Fruit fly (Drosophila melanogaster) whole organism, embryonic: ENCODE data around the gene Notum.
A peak's percentile ranks its signal among the peaks of the same experiment; 100 is the strongest.

ENCODE experiments used
- BtbVII ChIP-seq: fragments of 200-800 bp; sonication (Bioruptor generic); optimal IDR thresholded peaks from 3 replicates; lab custom pipeline; 2017; ENCODE audit warnings: missing biosample characterization, mild to moderate bottlenecking, missing genetic modification characterization
- CG1024 ChIP-seq: fragments of 200-800 bp; sonication (Bioruptor generic); IDR thresholded peaks from 2 replicates; pipeline ENCODE4 v1.3.6; 2022; ENCODE audit warnings: missing biosample characterization, missing genetic modification characterization
- CG10543 ChIP-seq: fragments of 200-800 bp; sonication (Bioruptor generic); optimal IDR thresholded peaks from 3 replicates; lab custom pipeline; 2017; ENCODE audit warnings: missing biosample characterization, mild to moderate bottlenecking, missing genetic modification characterization, moderate library complexity
- CG10979 ChIP-seq: fragments of 200-800 bp; sonication (Bioruptor generic); optimal IDR thresholded peaks from 2 replicates; lab custom pipeline; 2018; ENCODE audit warnings: missing biosample characterization, mild to moderate bottlenecking, missing genetic modification characterization, moderate library complexity
- CG13775 ChIP-seq: fragments of 200-800 bp; sonication (Bioruptor generic); optimal IDR thresholded peaks from 3 replicates; lab custom pipeline; 2017; ENCODE audit warnings: missing biosample characterization, mild to moderate bottlenecking, missing genetic modification characterization
- CG15514 ChIP-seq: fragments of 200-800 bp; sonication (Bioruptor generic); optimal IDR thresholded peaks from 3 replicates; lab custom pipeline; 2017; ENCODE audit warnings: missing biosample characterization, missing genetic modification characterization, mild to moderate bottlenecking, moderate library complexity, missing genetic modification reagents
- CG16815 ChIP-seq: fragments of 200-800 bp; sonication (Bioruptor generic); optimal IDR thresholded peaks from 3 replicates; lab custom pipeline; 2017; ENCODE audit warnings: missing biosample characterization, mild to moderate bottlenecking, missing genetic modification characterization
- CG17361 ChIP-seq: fragments of 200-800 bp; sonication (Bioruptor generic); IDR thresholded peaks from 3 replicates; pipeline ENCODE4 v1.3.6; 2022; ENCODE audit warnings: missing biosample characterization, missing genetic modification characterization
- CG17385 ChIP-seq: fragments of 200-800 bp; sonication (Bioruptor generic); optimal IDR thresholded peaks from 3 replicates; lab custom pipeline; 2018; ENCODE audit warnings: missing biosample characterization, mild to moderate bottlenecking, missing genetic modification characterization
- CG17802 ChIP-seq: fragments of 200-800 bp; sonication (Bioruptor generic); optimal IDR thresholded peaks from 2 replicates; lab custom pipeline; 2018; ENCODE audit warnings: missing biosample characterization, mild to moderate bottlenecking, missing genetic modification characterization, moderate library complexity
- CG18262 ChIP-seq: fragments of 200-800 bp; optimal IDR thresholded peaks from 3 replicates; lab custom pipeline; 2019; ENCODE audit warnings: missing biosample characterization, mild to moderate bottlenecking, missing genetic modification characterization, moderate library complexity
- CG18476 ChIP-seq: fragments of 200-800 bp; sonication (Bioruptor generic); optimal IDR thresholded peaks from 2 replicates; lab custom pipeline; 2016; ENCODE audit warnings: missing biosample characterization, mild to moderate bottlenecking, missing genetic modification characterization
- CG18619 ChIP-seq: fragments of 200-800 bp; sonication (Bioruptor generic); optimal IDR thresholded peaks from 3 replicates; lab custom pipeline; 2017; ENCODE audit warnings: missing biosample characterization, mild to moderate bottlenecking, missing genetic modification characterization
- CG18764 ChIP-seq: fragments of 200-800 bp; sonication (Bioruptor generic); optimal IDR thresholded peaks from 3 replicates; lab custom pipeline; 2016; ENCODE audit warnings: missing biosample characterization, missing genetic modification characterization
- CG2712 ChIP-seq: fragments of 200-800 bp; optimal IDR thresholded peaks from 3 replicates; lab custom pipeline; 2019; ENCODE audit warnings: missing biosample characterization, mild to moderate bottlenecking, missing genetic modification characterization, moderate library complexity
- CG30403 ChIP-seq: fragments of 200-800 bp; sonication (Bioruptor generic); optimal IDR thresholded peaks from 3 replicates; lab custom pipeline; 2016; ENCODE audit warnings: missing biosample characterization, missing genetic modification characterization
- CG32772 ChIP-seq: fragments of 200-800 bp; sonication (Bioruptor generic); IDR thresholded peaks from 2 replicates; pipeline ENCODE4 v1.3.6; 2022; ENCODE audit warnings: missing biosample characterization, missing genetic modification characterization
- CG3726 ChIP-seq: fragments of 200-800 bp; sonication (Bioruptor generic); IDR thresholded peaks from 3 replicates; pipeline ENCODE4, ENCODE4 v1.3.6; 2022; ENCODE audit warnings: missing biosample characterization, missing genetic modification characterization
- CG6813 ChIP-seq: fragments of 200-800 bp; sonication (Bioruptor generic); optimal IDR thresholded peaks from 2 replicates; lab custom pipeline; 2017; ENCODE audit warnings: missing biosample characterization, missing genetic modification characterization, mild to moderate bottlenecking, moderate library complexity, missing genetic modification reagents
- CG8388 ChIP-seq: fragments of 200-800 bp; sonication (Bioruptor generic); optimal IDR thresholded peaks from 2 replicates; lab custom pipeline; 2019; ENCODE audit warnings: missing biosample characterization, mild to moderate bottlenecking, missing genetic modification characterization, moderate library complexity
- D19A ChIP-seq: fragments of 200-800 bp; optimal IDR thresholded peaks from 3 replicates; lab custom pipeline; 2019; ENCODE audit warnings: missing biosample characterization, mild to moderate bottlenecking, missing genetic modification characterization, moderate library complexity
- Dip3 ChIP-seq: fragments of 200-800 bp; sonication (Bioruptor generic); optimal IDR thresholded peaks from 3 replicates; lab custom pipeline; 2016; ENCODE audit warnings: missing biosample characterization, missing genetic modification characterization
- Fer1 ChIP-seq: fragments of 200-800 bp; sonication (Bioruptor generic); optimal IDR thresholded peaks from 2 replicates; lab custom pipeline; 2017; ENCODE audit warnings: missing biosample characterization, mild to moderate bottlenecking, missing genetic modification characterization
- Gsc ChIP-seq: fragments of 200-800 bp; sonication (Bioruptor generic); IDR thresholded peaks from 2 replicates; pipeline ENCODE4 v1.3.6; 2022; ENCODE audit warnings: missing biosample characterization, missing genetic modification characterization
- HLH54F ChIP-seq: fragments of 200-800 bp; sonication (Bioruptor generic); optimal IDR thresholded peaks from 3 replicates; lab custom pipeline; 2016; ENCODE audit warnings: missing biosample characterization, missing genetic modification characterization
- Hand ChIP-seq: fragments of 200-800 bp; sonication (Bioruptor generic); optimal IDR thresholded peaks from 2 replicates; lab custom pipeline; 2017; ENCODE audit warnings: mild to moderate bottlenecking, missing biosample characterization, missing genetic modification reagents, missing genetic modification characterization
- Hmr ChIP-seq: fragments of 200-800 bp; sonication (Bioruptor generic); optimal IDR thresholded peaks from 3 replicates; lab custom pipeline; 2017; ENCODE audit warnings: mild to moderate bottlenecking, missing biosample characterization, missing genetic modification reagents, missing genetic modification characterization
- Hr39 ChIP-seq: fragments of >200 bp; optimal IDR thresholded peaks from 2 replicates; lab custom pipeline; 2017
- Hr78 ChIP-seq, 2 experiments: fragments of 200-800 bp in 1 of 2; fragments of >200 bp in 1 of 2; sonication (Bioruptor generic) in 1 of 2; optimal IDR thresholded peaks; 2 replicates each; lab custom pipeline; 2017 to 2019; ENCODE audit warnings: missing biosample characterization in 2 of 2, missing genetic modification characterization in 2 of 2, mild to moderate bottlenecking in 1 of 2, moderate library complexity in 1 of 2
- Hsf ChIP-seq: fragments of 200-800 bp; sonication (Bioruptor generic); optimal IDR thresholded peaks from 3 replicates; lab custom pipeline; 2016; ENCODE audit warnings: missing biosample characterization, missing genetic modification characterization
- Lhr ChIP-seq: fragments of 200-800 bp; sonication (Bioruptor generic); optimal IDR thresholded peaks from 3 replicates; lab custom pipeline; 2017; ENCODE audit warnings: mild to moderate bottlenecking, missing biosample characterization, missing genetic modification reagents, missing genetic modification characterization
- Med ChIP-seq: fragments of 200-800 bp; sonication (Bioruptor generic); peaks from one replicate; lab custom pipeline; 2016; ENCODE audit warnings: missing biosample characterization, missing genetic modification characterization, mild to moderate bottlenecking, inconsistent platforms, moderate library complexity
- Sry-β ChIP-seq: fragments of 200-800 bp; sonication (Bioruptor generic); optimal IDR thresholded peaks from 2 replicates; lab custom pipeline; 2018; ENCODE audit warnings: missing biosample characterization, mild to moderate bottlenecking, missing genetic modification characterization, moderate library complexity
- Usf ChIP-seq: fragments of 200-800 bp; sonication (Bioruptor generic); optimal IDR thresholded peaks from 2 replicates; lab custom pipeline; 2017; ENCODE audit warnings: missing genotype, missing biosample characterization, missing genetic modification characterization
- az2 ChIP-seq: fragments of 200-800 bp; sonication (Bioruptor generic); optimal IDR thresholded peaks from 3 replicates; lab custom pipeline; 2016; ENCODE audit warnings: missing biosample characterization, missing genetic modification characterization
- bab2 ChIP-seq: fragments of 200-800 bp; sonication (Bioruptor generic); optimal IDR thresholded peaks from 2 replicates; lab custom pipeline; 2016; ENCODE audit warnings: missing biosample characterization, missing genetic modification characterization
- chn ChIP-seq: fragments of 200-800 bp; sonication (Bioruptor generic); optimal IDR thresholded peaks from 2 replicates; lab custom pipeline; 2016; ENCODE audit warnings: missing biosample characterization, missing genetic modification characterization
- cwo ChIP-seq: fragments of 200-800 bp; sonication (Bioruptor generic); optimal IDR thresholded peaks from 3 replicates; lab custom pipeline; 2017; ENCODE audit warnings: missing biosample characterization, missing genetic modification characterization, mild to moderate bottlenecking, moderate library complexity, missing genetic modification reagents
- dysf ChIP-seq: fragments of 200-800 bp; sonication (Bioruptor generic); IDR thresholded peaks from 3 replicates; pipeline ENCODE4 v1.3.6; 2022; ENCODE audit warnings: missing biosample characterization, missing genetic modification characterization
- lola ChIP-seq, 3 experiments: fragments of >200 bp in 2 of 3; fragments of 200-800 bp in 1 of 3; sonication (Bioruptor generic) in 1 of 3; optimal IDR thresholded peaks; 2 replicates each; lab custom pipeline; 2017 to 2019; ENCODE audit warnings: missing biosample characterization in 3 of 3, missing genetic modification characterization in 3 of 3, mild to moderate bottlenecking in 1 of 3, moderate library complexity in 1 of 3
- pnt ChIP-seq: fragments of 200-800 bp; sonication (Bioruptor generic); optimal IDR thresholded peaks from 3 replicates; lab custom pipeline; 2016; ENCODE audit warnings: missing biosample characterization, missing genetic modification characterization
- psq ChIP-seq: fragments of 200-800 bp; sonication (Bioruptor generic); optimal IDR thresholded peaks from 2 replicates; lab custom pipeline; 2017; ENCODE audit warnings: missing biosample characterization, missing genetic modification characterization
- ro ChIP-seq: fragments of 200-800 bp; sonication (Bioruptor generic); IDR thresholded peaks from 2 replicates; pipeline ENCODE4 v1.3.6; 2022; ENCODE audit warnings: missing biosample characterization, missing genetic modification characterization
- sc ChIP-seq, 3 experiments: fragments of >200 bp in 2 of 3; fragments of 200-800 bp in 1 of 3; sonication (Bioruptor generic) in 1 of 3; optimal IDR thresholded peaks; 2 replicates in 2 of 3; 3 replicates in 1 of 3; lab custom pipeline; 2017; ENCODE audit warnings: mild to moderate bottlenecking in 1 of 3, missing biosample characterization in 1 of 3, missing genetic modification characterization in 1 of 3, missing genetic modification reagents in 1 of 3
- z ChIP-seq: fragments of 200-800 bp; sonication (Bioruptor generic); IDR thresholded peaks from 3 replicates; pipeline ENCODE4 v1.3.6; 2022; ENCODE audit warnings: missing biosample characterization, missing genetic modification characterization

Gene Notum

dm6 chr3L:16056101-16056891 is 33.0 kb downstream of the Notum start (continued):
- peak in 1 of 2 experiments; percentile 71 for TF ChIP-seq Hr78 (GFP tag; optimal IDR thresholded peaks at IDR 0.05; lab: Kevin White, UChicago)
- no peak for TF ChIP-seq CG15514 (GFP tag; lab: Kevin White, UChicago)
- TF ChIP-seq z (GFP tag; lab: Robert Waterston, UW): 0 out of 3 replicates have a peak, but pooled peaks have one; percentile 20
- peak in 1 of 3 experiments; percentile 24 for TF ChIP-seq lola (GFP tag; optimal IDR thresholded peaks at IDR 0.05; lab: Kevin White, UChicago)
- peak; percentile 2 for TF ChIP-seq bab2 (GFP tag; lab: Kevin White, UChicago)
- peak; percentile 8 for TF ChIP-seq D19A
- no peak for TF ChIP-seq sc (optimal IDR thresholded peaks at IDR 0.05; lab: Kevin White, UChicago)
- TF ChIP-seq sc (GFP tag; optimal IDR thresholded peaks at IDR 0.05; lab: Kevin White, UChicago): peak; percentile 53
- TF ChIP-seq Med: peak; percentile 56
- peak; percentile 61 for TF ChIP-seq CG6813 (GFP tag; lab: Kevin White, UChicago)
- TF ChIP-seq Sry-β (GFP tag; lab: Kevin White, UChicago): peak; percentile 16
- TF ChIP-seq CG13775 (GFP tag; lab: Kevin White, UChicago): no peak
- no peak for TF ChIP-seq Hand (GFP tag; lab: Kevin White, UChicago)
- peak; percentile 25 for TF ChIP-seq CG18764 (GFP tag; lab: Kevin White, UChicago)
- no peak for TF ChIP-seq Hr39
- no peak for TF ChIP-seq CG1024
- peak; percentile 11 for TF ChIP-seq CG18476
- peak; percentile 3 for TF ChIP-seq Lhr (GFP tag; lab: Kevin White, UChicago)
- no peak for TF ChIP-seq BtbVII (GFP tag; lab: Kevin White, UChicago)

dm6 chr3L:16060806-16061600 is 37.7 kb downstream of the Notum start:
- TF ChIP-seq CG16815 (GFP tag; lab: Kevin White, UChicago): peak; percentile 29
- TF ChIP-seq CG10543 (GFP tag; lab: Kevin White, UChicago): peak; percentile 56
- TF ChIP-seq CG17361 (GFP tag; lab: Robert Waterston, UW): peak; percentile 89; the same call in 2 of the 3 replicates
- TF ChIP-seq CG17385: peak; percentile 59
- TF ChIP-seq chn (GFP tag; lab: Kevin White, UChicago): no peak
- TF ChIP-seq CG8388 (GFP tag; lab: Kevin White, UChicago): peak; percentile 50
- peak; percentile 79 for TF ChIP-seq CG18262 (tag; lab: Kevin White, UChicago)
- peak; percentile 53 for TF ChIP-seq Hmr (GFP tag; lab: Kevin White, UChicago)
- TF ChIP-seq Usf: peak; percentile 21
- TF ChIP-seq dysf: peak; percentile 46; the same call in 1 of the 3 replicates
- peak; percentile 33 for TF ChIP-seq cwo (GFP tag; lab: Kevin White, UChicago)
- TF ChIP-seq CG30403 (GFP tag; lab: Kevin White, UChicago): peak; percentile 72
- no peak for TF ChIP-seq CG17802 (tag; lab: Kevin White, UChicago)
- peak; percentile 51 for TF ChIP-seq az2 (GFP tag; lab: Kevin White, UChicago)
- no peak for TF ChIP-seq Gsc (GFP tag; lab: Robert Waterston, UW)
- TF ChIP-seq psq (GFP tag; lab: Kevin White, UChicago): peak; percentile 9
- peak; percentile 26 for TF ChIP-seq Fer1 (GFP tag; lab: Kevin White, UChicago)
- TF ChIP-seq CG18619 (GFP tag; lab: Kevin White, UChicago): peak; percentile 59
- TF ChIP-seq pnt (GFP tag; lab: Kevin White, UChicago): peak; percentile 16
- peak; percentile 75 for TF ChIP-seq CG10979 (tag; lab: Kevin White, UChicago)
- TF ChIP-seq CG2712 (tag; lab: Kevin White, UChicago): no peak
- TF ChIP-seq CG3726 (GFP tag; lab: Robert Waterston, UW): 0 out of 3 replicates have a peak, but pooled peaks have one; percentile 28
- TF ChIP-seq HLH54F (GFP tag; lab: Kevin White, UChicago): peak; percentile 24
- peak; percentile 39; the same call in 1 of the 2 replicates for TF ChIP-seq CG32772 (GFP tag; lab: Robert Waterston, UW)
- TF ChIP-seq Hsf (GFP tag; lab: Kevin White, UChicago): peak; percentile 44
- no peak for TF ChIP-seq ro (GFP tag; lab: Robert Waterston, UW)
- TF ChIP-seq Dip3 (GFP tag; lab: Kevin White, UChicago): peak; percentile 19
